Worm (Caenorhabditis elegans) whole organism, midembryonic: ENCODE results near the gene dsl-3.
A peak's percentile ranks its signal among the peaks of the same experiment; 100 is the strongest.

Experiments used
- T22C8.4 ChIP-seq: fragments of 200-800 bp; sonication (Bioruptor generic); IDR thresholded peaks from 2 replicates; pipeline ENCODE4 v1.3.6; 2022; ENCODE audit warnings: missing genetic modification characterization, missing compliant biosample characterization
- cog-1 ChIP-seq: sonication (generic microtip); optimal IDR thresholded peaks from 2 replicates; lab custom pipeline; 2016; ENCODE audit warnings: missing genetic modification characterization, missing compliant biosample characterization
- flt-1 ChIP-seq: fragments of 200-800 bp; sonication (Bioruptor generic); IDR thresholded peaks from 2 replicates; pipeline ENCODE4 v1.3.6; 2022; ENCODE audit warnings: missing genetic modification characterization, missing compliant biosample characterization
- klf-2 ChIP-seq: fragments of 200-800 bp; sonication (Bioruptor generic); conservative IDR thresholded peaks from 2 replicates; pipeline ENCODE4 v1.3.6; 2022; ENCODE audit warnings: missing genetic modification reagents, missing genetic modification characterization, missing compliant biosample characterization
- med-1 ChIP-seq: sonication (generic microtip); optimal IDR thresholded peaks from 2 replicates; lab custom pipeline; 2017; ENCODE audit warnings: missing genetic modification characterization, mild to moderate bottlenecking, missing compliant biosample characterization, antibody characterized with exemption, missing genetic modification reagents; ENCODE audit not compliant: insufficient read depth
- ref-1 ChIP-seq: fragments of 200-800 bp; sonication (Bioruptor generic); conservative IDR thresholded peaks from 2 replicates; pipeline ENCODE4 v1.3.6; 2022; ENCODE audit warnings: missing genetic modification reagents, missing genetic modification characterization, missing compliant biosample characterization
- tab-1 ChIP-seq: fragments of 200-800 bp; sonication (Bioruptor generic); IDR thresholded peaks from 2 replicates; pipeline ENCODE4 v1.3.6; 2022; ENCODE audit warnings: missing genetic modification characterization, missing compliant biosample characterization
- ztf-23 ChIP-seq: fragments of 200-800 bp; sonication (Bioruptor generic); IDR thresholded peaks from 2 replicates; pipeline ENCODE4 v1.3.6; 2022; ENCODE audit warnings: missing genetic modification reagents, missing genetic modification characterization, missing compliant biosample characterization
- ztf-29 ChIP-seq: fragments of 200-800 bp; sonication (Bioruptor generic); IDR thresholded peaks from 2 replicates; pipeline ENCODE4 v1.3.6; 2022; ENCODE audit warnings: missing genetic modification reagents, missing genetic modification characterization, missing compliant biosample characterization

The dsl-3 gene

DNA sequence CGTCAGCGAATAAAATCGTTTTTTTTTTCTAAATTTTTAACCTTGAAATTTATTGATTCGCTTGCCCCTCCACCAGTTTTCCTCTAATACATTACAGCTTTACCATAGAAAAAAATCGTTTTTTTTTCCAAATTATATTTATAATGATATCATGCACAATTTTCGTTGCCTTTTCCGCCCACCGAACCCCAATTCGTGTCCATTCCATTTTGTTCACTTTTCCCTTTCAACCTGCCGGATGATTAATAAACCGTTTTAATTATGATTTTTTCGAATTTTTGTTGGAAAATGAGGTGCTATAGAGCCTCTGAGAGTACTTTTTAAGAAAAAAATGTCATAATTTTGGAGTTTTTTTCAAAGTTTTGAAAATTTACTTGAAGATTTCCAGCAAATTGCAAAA lies 8.7 kb upstream of the dsl-3 start, which contains the start of gene set-23:
Gene set-23, plus strand, starts transcription at position 301 of the 400 bp plus-strand sequence.
- no peak for TF ChIP-seq ztf-29 (GFP tag; lab: Robert Waterston, UW)
- TF ChIP-seq T22C8.4: no peak
- TF ChIP-seq tab-1: no peak
- no peak for TF ChIP-seq ref-1 (GFP tag; lab: Robert Waterston, UW)
- no peak for TF ChIP-seq flt-1 (GFP tag; lab: Robert Waterston, UW)
- TF ChIP-seq med-1 (GFP tag; lab: Kevin White, UChicago): no peak
- TF ChIP-seq klf-2 (GFP tag; lab: Robert Waterston, UW): no peak
- no peak for TF ChIP-seq cog-1 (tag; lab: Kevin White, UChicago)
- no peak for TF ChIP-seq ztf-23 (GFP tag; lab: Robert Waterston, UW)

DNA sequence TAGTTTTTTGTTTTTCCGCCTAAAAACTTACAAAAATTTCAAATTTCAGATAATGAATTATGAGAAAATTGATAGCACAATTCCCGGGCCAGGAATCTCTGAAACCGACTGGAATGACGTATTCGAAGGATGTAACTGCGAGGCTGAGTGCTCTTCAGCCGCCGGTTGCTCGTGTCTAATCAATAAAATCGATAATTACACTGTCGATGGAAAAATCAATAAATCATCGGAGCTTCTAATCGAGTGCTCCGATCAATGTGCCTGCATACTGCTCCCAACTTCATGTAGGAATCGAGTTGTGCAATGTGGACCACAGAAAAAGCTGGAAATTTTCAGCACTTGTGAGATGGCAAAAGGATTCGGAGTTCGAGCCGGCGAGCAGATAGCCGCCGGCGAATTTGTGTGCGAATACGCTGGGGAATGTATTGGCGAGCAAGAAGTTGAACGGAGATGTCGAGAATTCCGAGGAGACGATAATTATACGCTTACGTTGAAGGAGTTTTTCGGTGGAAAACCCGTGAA lies 7.1 kb upstream of the dsl-3 start:
- peak; percentile 81 for TF ChIP-seq T22C8.4
- no peak for TF ChIP-seq tab-1

- no peak for TF ChIP-seq ref-1 (GFP tag; lab: Robert Waterston, UW)
- TF ChIP-seq tab-1: no peak
These were observed 4.8 kb upstream of the dsl-3 start, which contains the start of gene Y41D4B.11 for ce11 chrIV:1605276-1605762. Gene Y41D4B.11, plus strand, starts transcription at chrIV:1605712.

DNA sequence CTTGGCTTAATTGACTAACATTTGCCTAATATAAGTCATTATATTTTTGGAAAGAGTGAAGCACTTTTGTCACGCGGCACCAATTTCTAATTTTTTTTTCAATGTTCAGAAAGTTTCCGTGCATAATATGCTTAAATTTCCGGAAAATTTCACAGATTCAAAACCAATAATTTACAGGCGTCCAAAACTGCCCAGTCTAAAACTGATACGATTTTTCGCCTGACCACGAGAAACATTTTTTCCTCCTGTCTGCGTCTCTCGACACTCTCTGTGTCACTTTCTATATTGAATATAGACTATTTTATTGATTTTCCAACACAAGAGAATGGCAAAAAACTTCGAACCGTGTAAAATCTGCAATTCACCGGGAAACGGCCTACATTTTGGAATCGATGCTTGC lies 3.5 kb downstream of the dsl-3 start, which contains the start of gene nhr-122:
Gene nhr-122, plus strand, starts transcription at position 301 of the 400 bp plus-strand sequence.
- TF ChIP-seq med-1 (GFP tag; lab: Kevin White, UChicago) (no peak), ztf-29 (GFP tag; lab: Robert Waterston, UW) (no peak), flt-1 (GFP tag; lab: Robert Waterston, UW) (no peak), T22C8.4 (no peak), cog-1 (tag; lab: Kevin White, UChicago) (no peak), ztf-23 (GFP tag; lab: Robert Waterston, UW) (no peak)

- TF ChIP-seq klf-2 (GFP tag; lab: Robert Waterston, UW) (no peak), ztf-29 (GFP tag; lab: Robert Waterston, UW) (no peak), med-1 (GFP tag; lab: Kevin White, UChicago) (no peak), T22C8.4 (peak; percentile 81), flt-1 (GFP tag; lab: Robert Waterston, UW) (no peak)
These were observed 9.6 kb downstream of the dsl-3 start, which contains the start of gene nhr-92 for ce11 chrIV:1619519-1620311. Gene nhr-92, plus strand, starts transcription at chrIV:1620094.

ce11 chrIV:1623712-1624111 lies 13.6 kb downstream of the dsl-3 start, which contains the start of gene nhr-87:
Gene nhr-87, plus strand, starts transcription at chrIV:1624029.
- TF ChIP-seq ref-1 (GFP tag; lab: Robert Waterston, UW) (no peak), med-1 (GFP tag; lab: Kevin White, UChicago) (no peak), ztf-23 (GFP tag; lab: Robert Waterston, UW) (no peak), T22C8.4 (no peak), klf-2 (GFP tag; lab: Robert Waterston, UW) (no peak), ztf-29 (GFP tag; lab: Robert Waterston, UW) (no peak), cog-1 (tag; lab: Kevin White, UChicago) (no peak), flt-1 (GFP tag; lab: Robert Waterston, UW) (no peak), tab-1 (no peak)

DNA sequence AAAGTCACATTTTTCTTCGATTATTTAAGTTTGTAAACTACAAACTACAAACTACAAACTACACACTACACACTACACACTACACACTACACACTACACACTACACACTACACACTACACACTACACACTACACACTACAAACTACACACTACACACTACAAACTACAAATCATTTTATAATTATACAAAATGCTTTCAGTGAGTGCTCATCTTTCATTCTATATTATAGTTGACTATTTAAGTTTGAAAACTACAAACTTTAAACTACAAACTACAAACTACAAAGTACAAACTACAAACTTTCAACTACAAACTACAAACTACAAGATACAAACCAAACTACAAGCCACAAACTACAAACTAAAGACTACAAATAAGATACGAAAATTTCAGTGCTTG lies 14.4 kb downstream of the dsl-3 start:
- TF ChIP-seq med-1 (GFP tag; lab: Kevin White, UChicago): no peak
- no peak for TF ChIP-seq ztf-29 (GFP tag; lab: Robert Waterston, UW)
- no peak for TF ChIP-seq ztf-23 (GFP tag; lab: Robert Waterston, UW)
- no peak for TF ChIP-seq T22C8.4
- TF ChIP-seq ref-1 (GFP tag; lab: Robert Waterston, UW): no peak
- no peak for TF ChIP-seq flt-1 (GFP tag; lab: Robert Waterston, UW)
- no peak for TF ChIP-seq cog-1 (tag; lab: Kevin White, UChicago)
- TF ChIP-seq tab-1: no peak
- TF ChIP-seq klf-2 (GFP tag; lab: Robert Waterston, UW): no peak

DNA sequence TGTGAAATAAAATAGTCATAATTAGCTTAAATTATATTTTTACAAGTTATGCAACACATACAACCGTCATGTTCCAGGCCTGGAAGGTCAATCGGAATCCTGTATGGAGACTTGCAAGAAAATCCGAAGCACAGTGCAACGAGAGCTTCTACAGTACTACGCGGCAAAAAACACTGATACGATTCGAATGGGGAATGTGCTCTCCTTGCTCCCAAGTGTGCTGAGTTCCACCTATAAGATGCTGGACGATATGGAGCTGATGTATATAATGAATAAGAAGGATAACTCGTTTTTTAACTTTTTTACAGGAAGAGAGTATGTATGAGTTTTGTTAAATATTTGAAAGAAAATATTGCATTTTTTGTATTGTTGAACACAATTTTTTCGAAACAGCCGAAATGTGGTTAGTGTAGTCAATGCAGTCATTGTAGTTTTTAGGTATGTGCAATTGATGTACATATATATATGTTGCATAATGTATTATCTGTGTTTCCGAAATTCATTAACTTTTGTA lies 16.3 kb downstream of the dsl-3 start, which contains the start of gene nhr-146:
Gene nhr-146, plus strand, starts transcription at position 464 of the 514 bp plus-strand sequence.
- TF ChIP-seq cog-1 (tag; lab: Kevin White, UChicago) (no peak), med-1 (GFP tag; lab: Kevin White, UChicago) (no peak), tab-1 (no peak), ref-1 (GFP tag; lab: Robert Waterston, UW) (no peak), ztf-29 (GFP tag; lab: Robert Waterston, UW) (no peak), klf-2 (GFP tag; lab: Robert Waterston, UW) (no peak), ztf-23 (GFP tag; lab: Robert Waterston, UW) (no peak), flt-1 (GFP tag; lab: Robert Waterston, UW) (no peak), T22C8.4 (no peak)

DNA sequence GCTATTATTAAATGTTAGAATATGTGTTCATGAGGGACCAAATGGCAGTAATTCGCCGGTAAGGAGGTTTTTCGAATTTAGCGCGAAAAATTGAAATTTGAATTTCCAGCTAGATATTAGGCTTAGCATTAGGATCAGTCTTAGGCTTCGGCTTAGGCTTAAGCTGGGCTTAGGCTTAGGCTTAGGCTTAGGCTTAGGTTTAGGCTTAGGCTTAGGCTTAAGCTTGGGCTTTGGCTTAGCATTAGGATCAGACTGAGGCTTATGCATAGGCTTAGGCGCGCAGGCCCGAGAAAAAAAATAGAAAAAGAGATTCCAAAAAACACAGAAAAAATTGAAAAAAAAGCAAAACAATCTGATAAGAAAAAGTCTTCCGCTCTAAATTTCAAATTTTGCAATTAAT lies 18.2 kb downstream of the dsl-3 start:
- TF ChIP-seq med-1 (GFP tag; lab: Kevin White, UChicago) (no peak), flt-1 (GFP tag; lab: Robert Waterston, UW) (no peak), ztf-29 (GFP tag; lab: Robert Waterston, UW) (peak; percentile 63; the same call in 1 of the 2 replicates), klf-2 (GFP tag; lab: Robert Waterston, UW) (no peak), T22C8.4 (no peak), ref-1 (GFP tag; lab: Robert Waterston, UW) (no peak)
